Fruit fly (Drosophila melanogaster) whole organism, prepupa: ENCODE data around the gene CG31792.
A peak's percentile ranks its signal among the peaks of the same experiment; 100 is the strongest.

ENCODE experiments used
- CG10631 ChIP-seq: fragments of 200-800 bp; sonication (Bioruptor generic); optimal IDR thresholded peaks from 2 replicates; lab custom pipeline; 2016; ENCODE audit warnings: missing biosample characterization, missing genetic modification characterization
- CG10669 ChIP-seq: fragments of 200-800 bp; sonication (Bioruptor generic); optimal IDR thresholded peaks from 3 replicates; lab custom pipeline; 2018; ENCODE audit warnings: missing biosample characterization, mild to moderate bottlenecking, missing genetic modification characterization, moderate library complexity
- CG11294 ChIP-seq: fragments of 200-800 bp; sonication (Bioruptor generic); IDR thresholded peaks from 2 replicates; pipeline ENCODE4 v1.3.6; 2022; ENCODE audit warnings: missing biosample characterization, missing genetic modification characterization
- CG11762 ChIP-seq: fragments of 200-800 bp; sonication (Bioruptor generic); optimal IDR thresholded peaks from 3 replicates; lab custom pipeline; 2016; ENCODE audit warnings: missing biosample characterization, missing genetic modification characterization; ENCODE audit not compliant: insufficient read depth
- CG11902 ChIP-seq: fragments of 200-800 bp; sonication (Bioruptor generic); optimal IDR thresholded peaks from 3 replicates; lab custom pipeline; 2016; ENCODE audit warnings: missing biosample characterization, missing genetic modification characterization
- CG15336 ChIP-seq: fragments of 200-800 bp; sonication (Bioruptor generic); IDR thresholded peaks from 2 replicates; pipeline ENCODE4 v1.3.6; 2022; ENCODE audit warnings: missing biosample characterization, missing genetic modification characterization
- CG16779 ChIP-seq: fragments of 200-800 bp; sonication (Bioruptor generic); optimal IDR thresholded peaks from 3 replicates; lab custom pipeline; 2017; ENCODE audit warnings: missing biosample characterization, mild to moderate bottlenecking, missing genetic modification characterization
- CG3032 ChIP-seq: fragments of 200-800 bp; optimal IDR thresholded peaks from 2 replicates; lab custom pipeline; 2019; ENCODE audit warnings: missing biosample characterization, mild to moderate bottlenecking, missing genetic modification characterization, moderate library complexity
- CG34406 ChIP-seq: fragments of 200-800 bp; sonication (Bioruptor generic); optimal IDR thresholded peaks from 3 replicates; lab custom pipeline; 2016; ENCODE audit warnings: missing biosample characterization, missing genetic modification characterization
- CG3919 ChIP-seq: fragments of 200-800 bp; sonication (Bioruptor generic); optimal IDR thresholded peaks from 3 replicates; lab custom pipeline; 2016; ENCODE audit warnings: missing biosample characterization, missing genetic modification characterization
- CG6163 ChIP-seq: fragments of 200-800 bp; sonication (Bioruptor generic); IDR thresholded peaks from 3 replicates; pipeline ENCODE4 v1.3.6; 2022; ENCODE audit warnings: missing biosample characterization, missing genetic modification characterization
- CG6276 ChIP-seq: fragments of 200-800 bp; sonication (Bioruptor generic); optimal IDR thresholded peaks from 2 replicates; lab custom pipeline; 2017; ENCODE audit warnings: missing biosample characterization, mild to moderate bottlenecking, missing genetic modification characterization
- CG7368 ChIP-seq: fragments of 200-800 bp; sonication (Bioruptor generic); optimal IDR thresholded peaks from 3 replicates; lab custom pipeline; 2016; ENCODE audit warnings: missing biosample characterization, missing genetic modification characterization
- CG8119 ChIP-seq: fragments of 200-800 bp; sonication (Bioruptor generic); IDR thresholded peaks from 3 replicates; pipeline ENCODE4 v1.3.6; 2022; ENCODE audit warnings: missing biosample characterization, missing genetic modification characterization
- CG9139 ChIP-seq: fragments of 200-800 bp; sonication (Bioruptor generic); optimal IDR thresholded peaks from 3 replicates; lab custom pipeline; 2017; ENCODE audit warnings: missing biosample characterization, mild to moderate bottlenecking, missing genetic modification characterization
- Eip75B ChIP-seq: fragments of 200-800 bp; sonication (Bioruptor generic); optimal IDR thresholded peaks from 3 replicates; lab custom pipeline; 2016; ENCODE audit warnings: missing biosample characterization, missing genetic modification characterization
- Eip78C ChIP-seq: fragments of 200-800 bp; sonication (Bioruptor generic); peaks from one replicate; lab custom pipeline; 2016; ENCODE audit warnings: missing biosample characterization, missing genetic modification characterization
- Eip93F ChIP-seq: fragments of 200-800 bp; sonication (Bioruptor generic); optimal IDR thresholded peaks from 2 replicates; lab custom pipeline; 2016; ENCODE audit warnings: missing biosample characterization, mild to moderate bottlenecking, missing genetic modification characterization
- Ets21C ChIP-seq: fragments of 200-800 bp; sonication (Bioruptor generic); optimal IDR thresholded peaks from 3 replicates; lab custom pipeline; 2016; ENCODE audit warnings: missing biosample characterization, missing genetic modification characterization
- Ets96B ChIP-seq: fragments of 200-800 bp; optimal IDR thresholded peaks from 2 replicates; lab custom pipeline; 2019; ENCODE audit warnings: missing biosample characterization, mild to moderate bottlenecking, missing genetic modification characterization, moderate library complexity
- Gug ChIP-seq: fragments of 200-800 bp; sonication (Bioruptor generic); IDR thresholded peaks from 2 replicates; pipeline ENCODE4 v1.3.6; 2022; ENCODE audit warnings: missing biosample characterization, missing genetic modification characterization
- Hr38 ChIP-seq: sonication (Bioruptor generic); optimal IDR thresholded peaks from 2 replicates; lab custom pipeline; 2016; ENCODE audit warnings: missing biosample characterization, missing genetic modification characterization
- Hr4 ChIP-seq: fragments of 200-800 bp; sonication (Bioruptor generic); optimal IDR thresholded peaks from 3 replicates; lab custom pipeline; 2016; ENCODE audit warnings: missing biosample characterization, missing genetic modification characterization
- Lpt ChIP-seq: fragments of 200-800 bp; sonication (Bioruptor generic); optimal IDR thresholded peaks from 3 replicates; lab custom pipeline; 2016; ENCODE audit warnings: missing biosample characterization, missing genetic modification characterization
- OdsH ChIP-seq: fragments of 200-800 bp; sonication (Bioruptor generic); optimal IDR thresholded peaks from 3 replicates; lab custom pipeline; 2016; ENCODE audit warnings: missing biosample characterization, missing genetic modification characterization
- Sox102F ChIP-seq: fragments of 200-800 bp; sonication (Bioruptor generic); optimal IDR thresholded peaks from 2 replicates; lab custom pipeline; 2016; ENCODE audit warnings: missing biosample characterization, mild to moderate bottlenecking, missing genetic modification characterization
- Sox14 ChIP-seq: fragments of 200-800 bp; sonication (Bioruptor generic); optimal IDR thresholded peaks from 3 replicates; lab custom pipeline; 2016; ENCODE audit warnings: missing biosample characterization, missing genetic modification characterization
- Sox15 ChIP-seq: fragments of 200-800 bp; sonication (Bioruptor generic); optimal IDR thresholded peaks from 3 replicates; lab custom pipeline; 2016; ENCODE audit warnings: missing biosample characterization, missing genetic modification characterization
- achi ChIP-seq: fragments of 200-800 bp; sonication (Bioruptor generic); optimal IDR thresholded peaks from 3 replicates; lab custom pipeline; 2016; ENCODE audit warnings: missing biosample characterization, missing genetic modification characterization
- acj6 ChIP-seq: fragments of 200-800 bp; sonication (Bioruptor generic); optimal IDR thresholded peaks from 3 replicates; lab custom pipeline; 2016; ENCODE audit warnings: missing biosample characterization, missing genetic modification characterization
- cyc ChIP-seq: fragments of 200-800 bp; sonication (Bioruptor generic); optimal IDR thresholded peaks from 3 replicates; lab custom pipeline; 2016; ENCODE audit warnings: missing biosample characterization, missing genetic modification characterization
- dac ChIP-seq: fragments of 200-800 bp; sonication (Bioruptor generic); optimal IDR thresholded peaks from 2 replicates; lab custom pipeline; 2017; ENCODE audit warnings: missing biosample characterization, mild to moderate bottlenecking, missing genetic modification characterization
- dsx ChIP-seq: fragments of 200-800 bp; optimal IDR thresholded peaks from 3 replicates; lab custom pipeline; 2019; ENCODE audit warnings: missing biosample characterization, mild to moderate bottlenecking, missing genetic modification characterization, moderate library complexity; ENCODE audit not compliant: poor library complexity, severe bottlenecking
- fd59A ChIP-seq: fragments of 200-800 bp; sonication (Bioruptor generic); optimal IDR thresholded peaks from 2 replicates; lab custom pipeline; 2017; ENCODE audit warnings: missing biosample characterization, mild to moderate bottlenecking, missing genetic modification characterization, missing genetic modification reagents
- fd85E ChIP-seq: fragments of 200-800 bp; sonication (Bioruptor generic); optimal IDR thresholded peaks from 3 replicates; lab custom pipeline; 2016; ENCODE audit warnings: missing biosample characterization, missing genetic modification characterization
- fkh ChIP-seq: fragments of 200-800 bp; sonication (Bioruptor generic); optimal IDR thresholded peaks from 3 replicates; lab custom pipeline; 2017; ENCODE audit warnings: missing biosample characterization, mild to moderate bottlenecking, missing genetic modification characterization, moderate library complexity
- lz ChIP-seq: fragments of 200-800 bp; sonication (Bioruptor generic); optimal IDR thresholded peaks from 3 replicates; lab custom pipeline; 2016; ENCODE audit warnings: missing biosample characterization, missing genetic modification characterization
- pdm3 ChIP-seq: fragments of 200-800 bp; sonication (Bioruptor generic); optimal IDR thresholded peaks from 3 replicates; lab custom pipeline; 2016; ENCODE audit warnings: missing biosample characterization, missing genetic modification characterization
- salr ChIP-seq, 2 experiments: fragments of 200-800 bp; sonication (Bioruptor generic); optimal IDR thresholded peaks; 3 replicates each; lab custom pipeline; 2016 to 2018; ENCODE audit warnings: missing biosample characterization in 2 of 2, missing genetic modification characterization in 2 of 2, mild to moderate bottlenecking in 1 of 2
- spab ChIP-seq: fragments of 200-800 bp; sonication (Bioruptor generic); optimal IDR thresholded peaks from 2 replicates; lab custom pipeline; 2017; ENCODE audit warnings: missing biosample characterization, mild to moderate bottlenecking, missing genetic modification characterization, missing genetic modification reagents
- ss ChIP-seq, 2 experiments: fragments of 200-800 bp; sonication (Bioruptor generic); optimal IDR thresholded peaks; 2 replicates in 1 of 2; 3 replicates in 1 of 2; lab custom pipeline; 2017 to 2018; ENCODE audit warnings: mild to moderate bottlenecking in 2 of 2, missing biosample characterization in 2 of 2, missing genetic modification characterization in 2 of 2, moderate library complexity in 1 of 2
- svp ChIP-seq: fragments of 200-800 bp; sonication (Bioruptor generic); peaks from one replicate; lab custom pipeline; 2016; ENCODE audit warnings: missing biosample characterization, missing genetic modification characterization
- topi ChIP-seq: fragments of 200-800 bp; sonication (Bioruptor generic); optimal IDR thresholded peaks from 3 replicates; lab custom pipeline; 2016; ENCODE audit warnings: missing biosample characterization, missing genetic modification characterization

Gene CG31792

dm6 chr2L:19019160-19019592, 21.9 kb downstream of the CG31792 start (continued):
- TF ChIP-seq CG6276 (GFP tag; lab: Kevin White, UChicago) (no peak), Eip78C (GFP tag; lab: Kevin White, UChicago) (peak; percentile 66)

DNA sequence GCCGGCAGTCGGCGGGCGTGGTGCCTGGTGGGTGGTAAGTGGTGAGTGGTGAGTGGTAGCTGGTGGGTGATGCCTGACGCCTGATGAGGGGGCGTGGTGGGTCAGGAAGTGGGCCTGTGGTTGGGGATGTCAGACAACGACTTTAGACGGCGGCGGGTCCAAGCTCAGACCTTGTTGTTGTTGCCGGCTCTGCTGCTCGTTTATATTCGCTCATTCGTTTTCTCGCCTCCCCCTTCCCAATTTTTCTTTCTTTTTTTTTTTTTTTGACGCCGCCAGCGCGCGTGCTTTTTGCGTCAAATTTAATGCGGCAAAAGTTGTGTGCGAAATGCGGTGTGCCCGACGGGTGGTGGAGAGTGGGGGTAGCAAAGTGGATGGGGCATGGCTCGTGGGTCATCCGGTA, 22.4 kb downstream of the CG31792 start:
- TF ChIP-seq Hr38 (GFP tag; lab: Kevin White, UChicago) (no peak), topi (GFP tag; lab: Kevin White, UChicago) (no peak), fd59A (GFP tag; lab: Kevin White, UChicago) (no peak), CG3919 (GFP tag; lab: Kevin White, UChicago) (no peak), Eip75B (GFP tag; lab: Kevin White, UChicago) (no peak), CG10669 (GFP tag; lab: Kevin White, UChicago) (no peak), Ets96B (tag; lab: Kevin White, UChicago) (no peak), salr (GFP tag; optimal IDR thresholded peaks at IDR 0.05; lab: Kevin White, UChicago) (no peak), dsx (GFP tag; lab: Kevin White, UChicago) (no peak), CG11294 (GFP tag; lab: Robert Waterston, UW) (no peak), CG9139 (no peak), OdsH (no peak), Sox15 (no peak), fkh (no peak), Hr4 (no peak), CG34406 (GFP tag; lab: Kevin White, UChicago) (no peak), Eip93F (GFP tag; lab: Kevin White, UChicago) (no peak)

dm6 chr2L:19021278-19022220, 24.3 kb downstream of the CG31792 start:
- TF ChIP-seq Eip75B (GFP tag; lab: Kevin White, UChicago) (peak; percentile 78), CG3919 (GFP tag; lab: Kevin White, UChicago) (peak; percentile 80), CG34406 (GFP tag; lab: Kevin White, UChicago) (peak; percentile 80), OdsH (peak; percentile 84), CG8119 (GFP tag; lab: Robert Waterston, UW) (peak; percentile 89), Lpt (GFP tag; lab: Kevin White, UChicago) (peak; percentile 59), acj6 (GFP tag; lab: Kevin White, UChicago) (peak; percentile 81), Ets21C (peak; percentile 65), CG9139 (peak; percentile 80), topi (GFP tag; lab: Kevin White, UChicago) (peak; percentile 81), CG3032 (tag; lab: Kevin White, UChicago) (peak; percentile 90), CG7368 (peak; percentile 53), spab (peak; percentile 84), CG6163 (peak; percentile 66; the same call in 2 of the 3 replicates), Eip78C (GFP tag; lab: Kevin White, UChicago) (peak; percentile 97), Eip93F (GFP tag; lab: Kevin White, UChicago) (peak; percentile 56), CG11294 (GFP tag; lab: Robert Waterston, UW) (no peak; the same call in 1 of the 2 replicates), Hr4 (peak; percentile 71), dsx (GFP tag; lab: Kevin White, UChicago) (peak; percentile 84), CG11902 (GFP tag; lab: Kevin White, UChicago) (peak; percentile 66), Gug (0 out of 2 replicates have a peak, but pooled peaks have one; percentile 8), lz (GFP tag; lab: Kevin White, UChicago) (peak; percentile 82), dac (GFP tag; lab: Kevin White, UChicago) (peak; percentile 53), fkh (peak; percentile 29), svp (GFP tag; lab: Kevin White, UChicago) (peak; percentile 92), CG16779 (tag; lab: Kevin White, UChicago) (peak; percentile 83), Sox14 (peak; percentile 88), fd85E (peak; percentile 1), pdm3 (peak; percentile 84), CG10631 (GFP tag; lab: Kevin White, UChicago) (peak; percentile 84), CG11762 (GFP tag; lab: Kevin White, UChicago) (peak; percentile 57), achi (GFP tag; lab: Kevin White, UChicago) (peak; percentile 87), ss (GFP tag; optimal IDR thresholded peaks at IDR 0.05; lab: Kevin White, UChicago) (peak; percentile 92 to 96), Sox102F (GFP tag; lab: Kevin White, UChicago) (peak; percentile 85), cyc (GFP tag; lab: Kevin White, UChicago) (peak; percentile 71), Ets96B (tag; lab: Kevin White, UChicago) (peak; percentile 90), CG10669 (GFP tag; lab: Kevin White, UChicago) (peak; percentile 84), CG15336 (GFP tag; lab: Robert Waterston, UW) (peak; percentile 84), salr (GFP tag; optimal IDR thresholded peaks at IDR 0.05; lab: Kevin White, UChicago) (peak; percentile 54 to 82)
